Fruit fly (Drosophila melanogaster) whole organism, embryonic: Measurements from ENCODE around the gene CG6425.
A peak's percentile ranks its signal among the peaks of the same experiment; 100 is the strongest.

ENCODE experiments used
- Ada2b ChIP-seq: fragments of 200-800 bp; sonication (Bioruptor generic); IDR thresholded peaks from 2 replicates; pipeline ENCODE4 v1.3.6; 2022; ENCODE audit warnings: missing biosample characterization, missing genetic modification characterization
- Bgb ChIP-seq: fragments of 200-800 bp; sonication (Bioruptor generic); IDR thresholded peaks from 2 replicates; pipeline ENCODE4 v1.3.6; 2022; ENCODE audit warnings: missing biosample characterization, missing genetic modification characterization; ENCODE audit not compliant: partially characterized antibody
- CG1024 ChIP-seq: fragments of 200-800 bp; sonication (Bioruptor generic); IDR thresholded peaks from 2 replicates; pipeline ENCODE4 v1.3.6; 2022; ENCODE audit warnings: missing biosample characterization, missing genetic modification characterization
- CG11247 ChIP-seq: fragments of 200-800 bp; sonication (Bioruptor generic); IDR thresholded peaks from 2 replicates; pipeline ENCODE4 v1.3.6; 2022; ENCODE audit warnings: missing biosample characterization, missing genetic modification characterization
- CG12659 ChIP-seq: fragments of 200-800 bp; sonication (Bioruptor generic); optimal IDR thresholded peaks from 3 replicates; lab custom pipeline; 2017; ENCODE audit warnings: mild to moderate bottlenecking, missing biosample characterization, missing genetic modification reagents, missing genetic modification characterization
- CG15514 ChIP-seq: fragments of 200-800 bp; sonication (Bioruptor generic); optimal IDR thresholded peaks from 3 replicates; lab custom pipeline; 2017; ENCODE audit warnings: missing biosample characterization, missing genetic modification characterization, mild to moderate bottlenecking, moderate library complexity, missing genetic modification reagents
- CG16815 ChIP-seq: fragments of 200-800 bp; sonication (Bioruptor generic); optimal IDR thresholded peaks from 3 replicates; lab custom pipeline; 2017; ENCODE audit warnings: missing biosample characterization, mild to moderate bottlenecking, missing genetic modification characterization
- CG30431 ChIP-seq: fragments of 200-800 bp; sonication (Bioruptor generic); optimal IDR thresholded peaks from 2 replicates; lab custom pipeline; 2017; ENCODE audit warnings: missing biosample characterization, missing genetic modification characterization
- CG3281 ChIP-seq: fragments of 200-800 bp; sonication (Bioruptor generic); optimal IDR thresholded peaks from 3 replicates; lab custom pipeline; 2017; ENCODE audit warnings: missing biosample characterization, mild to moderate bottlenecking, missing genetic modification characterization
- CG5953 ChIP-seq: fragments of 200-800 bp; sonication (Bioruptor generic); IDR thresholded peaks from 2 replicates; pipeline ENCODE4 v1.3.6; 2022; ENCODE audit warnings: missing biosample characterization, missing genetic modification characterization
- CG7745 ChIP-seq: fragments of 200-800 bp; sonication (Bioruptor generic); optimal IDR thresholded peaks from 2 replicates; lab custom pipeline; 2018; ENCODE audit warnings: missing biosample characterization, mild to moderate bottlenecking, missing genetic modification characterization, moderate library complexity
- CG7786 ChIP-seq: fragments of 200-800 bp; sonication (Bioruptor generic); optimal IDR thresholded peaks from 2 replicates; lab custom pipeline; 2016; ENCODE audit warnings: missing biosample characterization, missing genetic modification characterization
- CG8924 ChIP-seq: fragments of 200-800 bp; optimal IDR thresholded peaks from 3 replicates; lab custom pipeline; 2019; ENCODE audit warnings: missing biosample characterization, mild to moderate bottlenecking, missing genetic modification characterization, moderate library complexity
- CG9797 ChIP-seq: fragments of 200-800 bp; sonication (Bioruptor generic); optimal IDR thresholded peaks from 3 replicates; lab custom pipeline; 2018; ENCODE audit warnings: missing biosample characterization, mild to moderate bottlenecking, missing genetic modification characterization
- CG9817 ChIP-seq: fragments of 200-800 bp; sonication (Bioruptor generic); optimal IDR thresholded peaks from 2 replicates; lab custom pipeline; 2018; ENCODE audit warnings: missing biosample characterization, mild to moderate bottlenecking, missing genetic modification characterization, moderate library complexity
- CG9932 ChIP-seq: fragments of 200-800 bp; sonication (Bioruptor generic); IDR thresholded peaks from 2 replicates; pipeline ENCODE4 v1.3.6; 2022; ENCODE audit warnings: missing biosample characterization, missing genetic modification characterization
- Dek ChIP-seq: fragments of 200-800 bp; sonication (Bioruptor generic); optimal IDR thresholded peaks from 3 replicates; lab custom pipeline; 2019; ENCODE audit warnings: missing biosample characterization, mild to moderate bottlenecking, missing genetic modification characterization, moderate library complexity
- Dfd ChIP-seq, 2 experiments: fragments of >200 bp; optimal IDR thresholded peaks; 2 replicates each; lab custom pipeline; 2017; ENCODE audit warnings: missing biosample characterization in 2 of 2, missing genetic modification characterization in 2 of 2
- Elba2 ChIP-seq: fragments of 200-800 bp; sonication (Bioruptor generic); optimal IDR thresholded peaks from 3 replicates; lab custom pipeline; 2016; ENCODE audit warnings: missing biosample characterization, missing genetic modification characterization
- Ets97D ChIP-seq: fragments of 200-800 bp; sonication (Bioruptor generic); optimal IDR thresholded peaks from 3 replicates; lab custom pipeline; 2016; ENCODE audit warnings: missing biosample characterization, missing genetic modification characterization
- Fer1 ChIP-seq: fragments of 200-800 bp; sonication (Bioruptor generic); optimal IDR thresholded peaks from 2 replicates; lab custom pipeline; 2017; ENCODE audit warnings: missing biosample characterization, mild to moderate bottlenecking, missing genetic modification characterization
- HLHmδ ChIP-seq: fragments of 200-800 bp; sonication (Bioruptor generic); optimal IDR thresholded peaks from 2 replicates; lab custom pipeline; 2018; ENCODE audit warnings: missing biosample characterization, mild to moderate bottlenecking, missing genetic modification characterization, moderate library complexity
- Hr3 ChIP-seq: fragments of 200-800 bp; sonication (Bioruptor generic); optimal IDR thresholded peaks from 3 replicates; lab custom pipeline; 2016; ENCODE audit warnings: missing biosample characterization, missing genetic modification characterization
- Hr39 ChIP-seq: fragments of >200 bp; optimal IDR thresholded peaks from 2 replicates; lab custom pipeline; 2017
- Hr78 ChIP-seq, 2 experiments: fragments of 200-800 bp in 1 of 2; fragments of >200 bp in 1 of 2; sonication (Bioruptor generic) in 1 of 2; optimal IDR thresholded peaks; 2 replicates each; lab custom pipeline; 2017 to 2019; ENCODE audit warnings: missing biosample characterization in 2 of 2, missing genetic modification characterization in 2 of 2, mild to moderate bottlenecking in 1 of 2, moderate library complexity in 1 of 2
- Nf-YC ChIP-seq: fragments of 200-800 bp; optimal IDR thresholded peaks from 3 replicates; lab custom pipeline; 2019; ENCODE audit warnings: missing biosample characterization, mild to moderate bottlenecking, missing genetic modification characterization, moderate library complexity
- Oaz ChIP-seq: fragments of 200-800 bp; sonication (Bioruptor generic); IDR thresholded peaks from 2 replicates; pipeline ENCODE4 v1.3.6; 2022; ENCODE audit warnings: missing biosample characterization, missing genetic modification characterization
- Rfx ChIP-seq: fragments of 200-800 bp; sonication (Bioruptor generic); IDR thresholded peaks from 2 replicates; pipeline ENCODE4 v1.3.6; 2022; ENCODE audit warnings: missing biosample characterization, missing genetic modification characterization
- Sox100B ChIP-seq: fragments of 200-800 bp; sonication (Bioruptor generic); optimal IDR thresholded peaks from 3 replicates; lab custom pipeline; 2018; ENCODE audit warnings: missing biosample characterization, mild to moderate bottlenecking, missing genetic modification characterization
- Spps ChIP-seq: fragments of 200-800 bp; sonication (Bioruptor generic); optimal IDR thresholded peaks from 2 replicates; lab custom pipeline; 2018; ENCODE audit warnings: missing biosample characterization, mild to moderate bottlenecking, missing genetic modification characterization
- Stat92E ChIP-seq, 3 experiments: fragments of >200 bp in 2 of 3; fragments of 200-800 bp in 1 of 3; sonication (Bioruptor generic) in 1 of 3; optimal IDR thresholded peaks; 2 replicates each; lab custom pipeline; 2017 to 2019; ENCODE audit warnings: missing biosample characterization in 3 of 3, missing genetic modification characterization in 3 of 3, mild to moderate bottlenecking in 1 of 3, moderate library complexity in 1 of 3
- Xbp1 ChIP-seq: fragments of 200-800 bp; sonication (Bioruptor generic); optimal IDR thresholded peaks from 3 replicates; lab custom pipeline; 2016; ENCODE audit warnings: missing biosample characterization, mild to moderate bottlenecking, missing genetic modification characterization
- amos ChIP-seq: fragments of 200-800 bp; sonication (Bioruptor generic); IDR thresholded peaks from 2 replicates; pipeline ENCODE4 v1.3.6; 2022; ENCODE audit warnings: missing biosample characterization, missing genetic modification characterization; ENCODE audit not compliant: partially characterized antibody
- az2 ChIP-seq: fragments of 200-800 bp; sonication (Bioruptor generic); optimal IDR thresholded peaks from 3 replicates; lab custom pipeline; 2016; ENCODE audit warnings: missing biosample characterization, missing genetic modification characterization
- da ChIP-seq: fragments of 200-800 bp; sonication (Bioruptor generic); optimal IDR thresholded peaks from 2 replicates; lab custom pipeline; 2016; ENCODE audit warnings: missing biosample characterization, missing genetic modification characterization
- esg ChIP-seq: fragments of 200-800 bp; sonication (Bioruptor generic); conservative IDR thresholded peaks from 2 replicates; pipeline ENCODE4 v1.3.6; 2022; ENCODE audit warnings: missing biosample characterization, missing genetic modification characterization
- gem ChIP-seq: fragments of 200-800 bp; sonication (Bioruptor generic); optimal IDR thresholded peaks from 2 replicates; lab custom pipeline; 2019; ENCODE audit warnings: missing biosample characterization, mild to moderate bottlenecking, missing genetic modification characterization, moderate library complexity
- grn ChIP-seq: fragments of 200-800 bp; sonication (Bioruptor generic); optimal IDR thresholded peaks from 3 replicates; lab custom pipeline; 2017; ENCODE audit warnings: missing biosample characterization, missing genetic modification characterization
- her ChIP-seq: fragments of 200-800 bp; sonication (Bioruptor generic); optimal IDR thresholded peaks from 2 replicates; lab custom pipeline; 2016; ENCODE audit warnings: missing biosample characterization, missing genetic modification characterization
- ind ChIP-seq: fragments of 200-800 bp; sonication (Bioruptor generic); optimal IDR thresholded peaks from 3 replicates; lab custom pipeline; 2016; ENCODE audit warnings: missing biosample characterization, missing genetic modification characterization
- insv ChIP-seq, 2 experiments: fragments of 200-800 bp; sonication (Bioruptor generic); optimal IDR thresholded peaks; 3 replicates each; lab custom pipeline; 2016 to 2018; ENCODE audit warnings: missing biosample characterization in 2 of 2, missing genetic modification characterization in 2 of 2
- nerfin-1 ChIP-seq: fragments of 200-800 bp; sonication (Bioruptor generic); optimal IDR thresholded peaks from 3 replicates; lab custom pipeline; 2019; ENCODE audit warnings: missing biosample characterization, mild to moderate bottlenecking, missing genetic modification characterization, moderate library complexity
- nmo ChIP-seq: fragments of 200-800 bp; sonication (Bioruptor generic); optimal IDR thresholded peaks from 2 replicates; lab custom pipeline; 2018; ENCODE audit warnings: missing biosample characterization, mild to moderate bottlenecking, missing genetic modification characterization, moderate library complexity
- prd ChIP-seq, 3 experiments: fragments of >200 bp in 2 of 3; fragments of 200-800 bp in 1 of 3; sonication (Bioruptor generic) in 1 of 3; optimal IDR thresholded peaks in 2 of 3; IDR thresholded peaks in 1 of 3; 2 replicates in 2 of 3; 3 replicates in 1 of 3; pipeline versions ENCODE4 v1.3.6 to Lab custom; 2017 to 2022; ENCODE audit warnings: missing biosample characterization in 1 of 3, missing genetic modification characterization in 1 of 3
- sd ChIP-seq: fragments of 200-800 bp; sonication (Bioruptor generic); optimal IDR thresholded peaks from 3 replicates; lab custom pipeline; 2018; ENCODE audit warnings: missing biosample characterization, mild to moderate bottlenecking, missing genetic modification characterization, moderate library complexity
- sens ChIP-seq: fragments of 200-800 bp; sonication (Bioruptor generic); peaks from one replicate; lab custom pipeline; 2016; ENCODE audit warnings: missing biosample characterization, missing genetic modification characterization
- so ChIP-seq: fragments of 200-800 bp; sonication (Bioruptor generic); IDR thresholded peaks from 3 replicates; pipeline ENCODE4 v1.3.6; 2022; ENCODE audit warnings: missing biosample characterization, missing genetic modification characterization
- ssp ChIP-seq: fragments of 200-800 bp; sonication (Bioruptor generic); IDR thresholded peaks from 2 replicates; pipeline ENCODE4 v1.3.6; 2022; ENCODE audit warnings: missing biosample characterization, missing genetic modification characterization
- sug ChIP-seq: fragments of 200-800 bp; optimal IDR thresholded peaks from 2 replicates; lab custom pipeline; 2019; ENCODE audit warnings: missing biosample characterization, mild to moderate bottlenecking, missing genetic modification characterization, moderate library complexity
- zfh2 ChIP-seq: fragments of 200-800 bp; sonication (Bioruptor generic); optimal IDR thresholded peaks from 2 replicates; lab custom pipeline; 2016; ENCODE audit warnings: missing biosample characterization, missing genetic modification characterization

The CG6425 gene

dm6 chr3R:26717295-26717694 is at the start of gene CG6425:
Gene CG6425, minus strand, starts transcription at chr3R:26717389.
- TF ChIP-seq grn (no peak), CG1024 (peak; percentile 52; the same call in 1 of the 2 replicates), zfh2 (GFP tag; lab: Kevin White, UChicago) (peak; percentile 8), Dfd (GFP tag; optimal IDR thresholded peaks at IDR 0.05; lab: Kevin White, UChicago) (peak in 1 of 2 experiments; percentile 51), amos (peak; percentile 46), CG9932 (GFP tag; lab: Robert Waterston, UW) (peak; percentile 69), Hr39 (lab: Kevin White, UChicago) (no peak), Sox100B (GFP tag; lab: Kevin White, UChicago) (no peak), esg (GFP tag; lab: Robert Waterston, UW) (peak; percentile 30; the same call in 1 of the 2 replicates), Ets97D (GFP tag; lab: Kevin White, UChicago) (peak; percentile 6), Ada2b (GFP tag; lab: Robert Waterston, UW) (peak; percentile 30; the same call in 1 of the 2 replicates), ind (GFP tag; lab: Kevin White, UChicago) (peak; percentile 13), Spps (tag; lab: Kevin White, UChicago) (no peak), nerfin-1 (peak; percentile 15), CG9817 (tag; lab: Kevin White, UChicago) (peak; percentile 50), CG11247 (GFP tag; lab: Robert Waterston, UW) (no peak), az2 (peak; percentile 3), nmo (GFP tag; lab: Kevin White, UChicago) (peak; percentile 68), her (GFP tag; lab: Kevin White, UChicago) (no peak), prd (optimal IDR thresholded peaks at IDR 0.05; lab: Kevin White, UChicago) (no peak), prd (GFP tag; IDR thresholded peaks at IDR 0.05; lab: Robert Waterston, UW) (peak; percentile 19; the same call in 1 of the 3 replicates), HLHmδ (GFP tag; lab: Kevin White, UChicago) (no peak), CG7786 (no peak), CG16815 (peak; percentile 4), CG30431 (GFP tag; lab: Kevin White, UChicago) (no peak), CG5953 (GFP tag; lab: Robert Waterston, UW) (peak; percentile 38; the same call in 1 of the 2 replicates), CG9797 (GFP tag; lab: Kevin White, UChicago) (peak; percentile 31), CG8924 (peak; percentile 23), CG12659 (GFP tag; lab: Kevin White, UChicago) (peak; percentile 52), sug (peak; percentile 26), da (GFP tag; lab: Kevin White, UChicago) (no peak), insv (GFP tag; optimal IDR thresholded peaks at IDR 0.05; lab: Kevin White, UChicago) (no peak), Stat92E (GFP tag; optimal IDR thresholded peaks at IDR 0.05; lab: Kevin White, UChicago) (no peak), Elba2 (GFP tag; lab: Kevin White, UChicago) (peak; percentile 89), Hr78 (GFP tag; optimal IDR thresholded peaks at IDR 0.05; lab: Kevin White, UChicago) (peak in 1 of 2 experiments; percentile 55), Oaz (no peak), sd (peak; percentile 60), Rfx (GFP tag; lab: Robert Waterston, UW) (peak; percentile 45; the same call in 1 of the 2 replicates), Hr3 (GFP tag; lab: Kevin White, UChicago) (peak; percentile 14), gem (tag; lab: Kevin White, UChicago) (no peak), Bgb (no peak), CG7745 (no peak), so (GFP tag; lab: Robert Waterston, UW) (no peak), CG3281 (GFP tag; lab: Kevin White, UChicago) (no peak), ssp (GFP tag; lab: Robert Waterston, UW) (peak; percentile 97), Fer1 (GFP tag; lab: Kevin White, UChicago) (no peak), sens (GFP tag; lab: Kevin White, UChicago) (peak; percentile 78), Nf-YC (tag; lab: Kevin White, UChicago) (no peak), Dek (peak; percentile 8), CG15514 (GFP tag; lab: Kevin White, UChicago) (peak; percentile 13), Xbp1 (GFP tag; lab: Kevin White, UChicago) (peak; percentile 22)
